Fruit fly (Drosophila melanogaster) whole organism: ENCODE data around the gene CG14854.

ENCODE experiments used
- CG8478 ChIP-seq: fragments of >200 bp; optimal IDR thresholded peaks from 2 replicates; lab custom pipeline; 2018; ENCODE audit warnings: inconsistent platforms
- Dll ChIP-seq: fragments of >200 bp; optimal IDR thresholded peaks from 2 replicates; lab custom pipeline; 2017
- EcR ChIP-seq, 2 experiments: fragments of >200 bp; optimal IDR thresholded peaks; 2 replicates each; lab custom pipeline; 2017; ENCODE audit warnings: missing biosample characterization in 2 of 2, missing genetic modification characterization in 2 of 2, missing genetic modification reagents in 2 of 2
- pan ChIP-seq: fragments of >200 bp; optimal IDR thresholded peaks from 2 replicates; lab custom pipeline; 2017
- psq ChIP-seq: fragments of >200 bp; optimal IDR thresholded peaks from 2 replicates; lab custom pipeline; 2017
- usp ChIP-seq: fragments of >200 bp; optimal IDR thresholded peaks from 2 replicates; lab custom pipeline; 2017; ENCODE audit warnings: missing biosample characterization, missing genetic modification characterization, mixed read lengths

- TF ChIP-seq EcR (GFP tag; optimal IDR thresholded peaks at IDR 0.05; lab: Kevin White, UChicago) (no peak), psq (lab: Kevin White, UChicago) (no peak), usp (GFP tag; lab: Kevin White, UChicago) (no peak), pan (lab: Kevin White, UChicago) (no peak), CG8478 (lab: Kevin White, UChicago) (peak; percentile 23), Dll (lab: Kevin White, UChicago) (no peak)
Observed at dm6 chr3R:14574962-14575717, 15.3 kb upstream of the CG14854 start.
